Worm (Caenorhabditis elegans) whole organism, L4/young adult: ENCODE measurements around the gene T05A7.13.

Experiments used
- W03F9.2 ChIP-seq: fragments of 150-350 bp; optimal IDR thresholded peaks from 2 replicates; lab custom pipeline; 2014; ENCODE audit warnings: missing biosample characterization, missing genetic modification characterization
- dao-5 ChIP-seq: sonication (generic microtip); optimal IDR thresholded peaks from 2 replicates; lab custom pipeline; 2016; ENCODE audit warnings: missing genotype, missing genetic modification characterization, moderate library complexity, missing compliant biosample characterization
- him-1 ChIP-seq: sonication (generic microtip); optimal IDR thresholded peaks from 2 replicates; lab custom pipeline; 2016; ENCODE audit warnings: missing genotype, missing genetic modification reagents, missing genetic modification characterization, missing compliant biosample characterization

DNA sequence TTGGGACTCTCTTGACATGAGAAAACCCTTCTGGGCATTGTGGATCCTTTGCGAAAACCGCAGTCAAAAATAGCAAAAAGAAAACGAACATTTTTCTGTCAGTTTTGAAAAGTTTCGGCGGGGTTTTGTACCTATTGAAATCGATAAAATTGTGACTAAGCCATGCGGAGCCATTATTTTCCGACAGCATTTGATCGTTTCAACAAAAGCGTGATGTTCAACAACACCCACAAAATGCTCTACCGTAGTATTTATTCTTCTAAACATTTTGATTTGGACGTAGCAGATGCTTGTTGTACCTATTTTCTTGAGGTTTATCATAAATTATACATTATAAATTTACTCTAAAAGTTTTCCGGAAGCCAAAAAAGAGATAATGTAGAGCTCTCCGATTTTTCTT, 44.7 kb downstream of the T05A7.13 start, which contains the start of gene clec-136:
- TF ChIP-seq W03F9.2 (tag; lab: Kevin White, UChicago) (no peak), dao-5 (no peak), him-1 (no peak)
